Worm (Caenorhabditis elegans): ENCODE results near the gene srlf-13.

srlf-13 gene

DNA sequence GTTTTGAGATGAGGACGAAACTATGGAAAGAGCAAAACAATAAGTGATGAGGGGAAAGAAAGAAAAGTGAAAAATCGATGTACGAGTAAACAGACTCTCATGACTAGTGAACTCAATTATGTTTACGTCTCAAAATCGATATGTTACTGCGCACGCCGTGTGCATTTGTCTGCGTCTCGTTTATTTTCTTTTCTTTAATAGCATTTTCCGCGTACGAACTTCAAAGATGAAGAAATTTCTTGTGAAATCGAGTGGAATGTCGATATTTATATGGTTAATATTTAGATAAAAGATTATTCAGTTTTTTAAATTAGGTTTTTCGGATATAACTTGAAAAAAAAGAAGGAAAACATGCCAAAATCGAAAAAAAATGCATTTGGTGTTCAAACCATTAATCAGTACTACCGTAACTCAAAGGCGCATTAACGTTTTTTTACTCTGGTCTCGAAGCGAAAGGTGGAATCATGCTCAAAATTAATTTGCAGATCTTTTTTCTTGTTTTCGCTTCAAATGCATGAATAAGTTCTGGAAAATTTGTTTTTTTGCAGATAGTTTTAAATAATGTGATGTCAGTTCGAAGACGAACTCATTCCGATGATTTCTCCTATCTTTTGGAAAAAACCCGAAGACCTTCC, 40.6 kb upstream of the srlf-13 start, which contains the start of gene fic-1 (continued):
- no peak for TF ChIP-seq snpc-4 (tag; optimal IDR thresholded peaks at IDR 0.05)
- TF ChIP-seq nhr-42 (GFP tag; IDR thresholded peaks at IDR 0.05), result no peak
- peak; percentile 58 for TF ChIP-seq dve-1 (tag; optimal IDR thresholded peaks at IDR 0.05; ENCODE audit: insufficient read depth)
- TF ChIP-seq sdz-12 (GFP tag; optimal IDR thresholded peaks at IDR 0.05), result no peak
- no peak for TF ChIP-seq nhr-6 (tag; optimal IDR thresholded peaks at IDR 0.05)
- no peak for TF ChIP-seq attf-4 (tag; optimal IDR thresholded peaks at IDR 0.05)
- TF ChIP-seq fos-1 (tag; optimal IDR thresholded peaks at IDR 0.05), result no peak
- peak; percentile 54; the same call in 1 of the 2 replicates for TF ChIP-seq ctbp-1 (GFP tag; IDR thresholded peaks at IDR 0.05)
- TF ChIP-seq hmg-1.1 (GFP tag; IDR thresholded peaks at IDR 0.05), result 0 out of 2 replicates have a peak, but pooled peaks have one; percentile 39
- no peak for TF ChIP-seq ztf-7 (tag; optimal IDR thresholded peaks at IDR 0.05)
- TF ChIP-seq spr-3 (GFP tag; optimal IDR thresholded peaks at IDR 0.05), result no peak
- no peak for TF ChIP-seq ceh-82 (tag; optimal IDR thresholded peaks at IDR 0.05)
- peak; percentile 92 for TF ChIP-seq ces-1 (GFP tag; optimal IDR thresholded peaks at IDR 0.05)
- TF ChIP-seq spr-1 (tag; optimal IDR thresholded peaks at IDR 0.05), result no peak
- TF ChIP-seq F26F4.8 (GFP tag; conservative IDR thresholded peaks at IDR 0.05), result no peak
- no peak for TF ChIP-seq mxl-2 (GFP tag; conservative IDR thresholded peaks at IDR 0.05)

- TF ChIP-seq nhr-237 (tag; optimal IDR thresholded peaks at IDR 0.05), result no peak
- TF ChIP-seq nhr-25 (tag; optimal IDR thresholded peaks at IDR 0.05; ENCODE audit: borderline replicate concordance, insufficient read depth), result peak; percentile 86
- no peak for TF ChIP-seq zip-2 (tag; optimal IDR thresholded peaks at IDR 0.05)
- TF ChIP-seq ceh-82 (tag; optimal IDR thresholded peaks at IDR 0.05), result no peak
- TF ChIP-seq pqm-1 (tag; optimal IDR thresholded peaks at IDR 0.05), result peak; percentile 74
- no peak for TF ChIP-seq ces-1 (GFP tag; optimal IDR thresholded peaks at IDR 0.05)
- peak; percentile 92 for TF ChIP-seq tra-1 (GFP tag; IDR thresholded peaks at IDR 0.05)
- 0 out of 2 replicates have a peak, but pooled peaks have one; percentile 31 for TF ChIP-seq mxl-2 (GFP tag; conservative IDR thresholded peaks at IDR 0.05)
- peak; percentile 39 for TF ChIP-seq zfp-2 (tag; optimal IDR thresholded peaks at IDR 0.05)
- peak; percentile 65 for TF ChIP-seq attf-4 (tag; optimal IDR thresholded peaks at IDR 0.05)
- no peak for TF ChIP-seq ceh-44 (GFP tag; IDR thresholded peaks at IDR 0.05)
- peak; percentile 19 for TF ChIP-seq ama-1 (optimal IDR thresholded peaks at IDR 0.05)
- TF ChIP-seq spr-1 (tag; optimal IDR thresholded peaks at IDR 0.05), result peak; percentile 82
- TF ChIP-seq nhr-48 (tag; optimal IDR thresholded peaks at IDR 0.05), result peak; percentile 98
- TF ChIP-seq aha-1 (tag), result peak; percentile 100
- peak; percentile 66 for TF ChIP-seq dpl-1 (GFP tag; optimal IDR thresholded peaks at IDR 0.05)
- TF ChIP-seq nhr-41 (GFP tag; IDR thresholded peaks at IDR 0.05), result peak; percentile 84
- TF ChIP-seq php-3 (GFP tag; IDR thresholded peaks at IDR 0.05), result 0 out of 2 replicates have a peak, but pooled peaks have one; percentile 55
- peak; percentile 58; the same call in 1 of the 2 replicates for TF ChIP-seq Y105C5A.15 (GFP tag; IDR thresholded peaks at IDR 0.05)
- peak; percentile 87 for TF ChIP-seq T26A8.4 (GFP tag; IDR thresholded peaks at IDR 0.05)
- peak; percentile 92 for TF ChIP-seq nhr-102 (tag; optimal IDR thresholded peaks at IDR 0.05)
- TF ChIP-seq pha-4 (GFP tag; IDR thresholded peaks at IDR 0.05), result peak; percentile 78
- TF ChIP-seq pha-4 (tag; optimal IDR thresholded peaks at IDR 0.05), result peak; percentile 98
- peak; percentile 89 for TF ChIP-seq saeg-2 (GFP tag; IDR thresholded peaks at IDR 0.05)
- no peak for TF ChIP-seq snpc-4 (tag; optimal IDR thresholded peaks at IDR 0.05)
- TF ChIP-seq tag-97 (GFP tag; IDR thresholded peaks at IDR 0.05), result no peak
- peak; percentile 97 for TF ChIP-seq mep-1 (tag; optimal IDR thresholded peaks at IDR 0.05)
- no peak for TF ChIP-seq F26F4.8 (GFP tag; conservative IDR thresholded peaks at IDR 0.05)
- peak; percentile 63 to 70 for TF ChIP-seq daf-16 (GFP tag; optimal IDR thresholded peaks at IDR 0.05)
- peak; percentile 93 for TF ChIP-seq daf-16 (tag; optimal IDR thresholded peaks at IDR 0.05)
- peak in 1 of 2 experiments; percentile 99 for TF ChIP-seq unc-62 (GFP tag; optimal IDR thresholded peaks at IDR 0.05 in 1 of 2)
- TF ChIP-seq unc-62 (tag; optimal IDR thresholded peaks at IDR 0.05), result peak; percentile 67
- TF ChIP-seq arid-1 (GFP tag; conservative IDR thresholded peaks at IDR 0.05), result peak; percentile 69; the same call in 1 of the 2 replicates
- no peak for TF ChIP-seq zip-11 (GFP tag; IDR thresholded peaks at IDR 0.05)
- peak; percentile 75 for TF ChIP-seq gei-8 (GFP tag; optimal IDR thresholded peaks at IDR 0.05)
- TF ChIP-seq cey-2 (tag; optimal IDR thresholded peaks at IDR 0.05; ENCODE audit: borderline replicate concordance, insufficient read depth), result peak; percentile 63
- no peak for TF ChIP-seq D1046.2 (GFP tag; IDR thresholded peaks at IDR 0.05)
- peak; percentile 88 to 95 for TF ChIP-seq lsy-2 (tag; optimal IDR thresholded peaks at IDR 0.05)
- peak; percentile 1 for TF ChIP-seq lin-39 (tag; optimal IDR thresholded peaks at IDR 0.05)
Measured at ce11 chrIV:10935853-10936491, 39.6 kb upstream of the srlf-13 start, which contains the start of gene lgg-2. Gene lgg-2, minus strand, starts transcription at chrIV:10935903.
